Fruit fly (Drosophila melanogaster) whole organism, pupa: Measurements from ENCODE around the gene CG2617.

Experiments used
- CG10348 ChIP-seq: fragments of 200-800 bp; sonication (Bioruptor generic); IDR thresholded peaks from 2 replicates; pipeline ENCODE4 v1.3.6; 2022; ENCODE audit warnings: missing biosample characterization, missing genetic modification characterization
- CG12605 ChIP-seq: fragments of 200-800 bp; sonication (Bioruptor generic); IDR thresholded peaks from 2 replicates; pipeline ENCODE4 v1.3.6; 2022; ENCODE audit warnings: missing biosample characterization, missing genetic modification characterization
- CG15710 ChIP-seq: fragments of 200-800 bp; sonication (Bioruptor generic); optimal IDR thresholded peaks from 2 replicates; lab custom pipeline; 2018; ENCODE audit warnings: missing biosample characterization, mild to moderate bottlenecking, missing genetic modification characterization, moderate library complexity
- CG17806 ChIP-seq: fragments of 200-800 bp; sonication (Bioruptor generic); optimal IDR thresholded peaks from 2 replicates; lab custom pipeline; 2018; ENCODE audit warnings: missing biosample characterization, mild to moderate bottlenecking, missing genetic modification characterization, moderate library complexity
- CG32121 ChIP-seq: fragments of 200-800 bp; sonication (Bioruptor generic); IDR thresholded peaks from 2 replicates; pipeline ENCODE4 v1.3.6; 2022; ENCODE audit warnings: missing biosample characterization, missing genetic modification characterization
- CG4496 ChIP-seq: fragments of 200-800 bp; sonication (Bioruptor generic); IDR thresholded peaks from 3 replicates; pipeline ENCODE4 v1.3.6; 2022; ENCODE audit warnings: missing biosample characterization, missing genetic modification characterization
- CG8301 ChIP-seq: fragments of 200-800 bp; sonication (Bioruptor generic); optimal IDR thresholded peaks from 2 replicates; lab custom pipeline; 2018; ENCODE audit warnings: missing biosample characterization, mild to moderate bottlenecking, missing genetic modification characterization
- D1 ChIP-seq: fragments of 200-800 bp; sonication (Bioruptor generic); optimal IDR thresholded peaks from 2 replicates; lab custom pipeline; 2018; ENCODE audit warnings: missing biosample characterization, mild to moderate bottlenecking, missing genetic modification characterization, moderate library complexity
- Ets98B ChIP-seq: fragments of 200-800 bp; sonication (Bioruptor generic); IDR thresholded peaks from 2 replicates; pipeline ENCODE4 v1.3.6; 2022; ENCODE audit warnings: missing biosample characterization, missing genetic modification characterization
- gl ChIP-seq: fragments of 200-800 bp; sonication (Bioruptor generic); optimal IDR thresholded peaks from 2 replicates; lab custom pipeline; 2018; ENCODE audit warnings: missing biosample characterization, mild to moderate bottlenecking, missing genetic modification characterization

- TF ChIP-seq CG12605 (GFP tag; lab: Robert Waterston, UW), result no peak
- TF ChIP-seq CG32121 (GFP tag; lab: Robert Waterston, UW), result no peak
- no peak for TF ChIP-seq gl
- TF ChIP-seq CG17806 (tag; lab: Kevin White, UChicago), result no peak
- no peak for TF ChIP-seq Ets98B (GFP tag; lab: Robert Waterston, UW)
- no peak for TF ChIP-seq CG10348
- no peak for TF ChIP-seq D1 (tag; lab: Kevin White, UChicago)
- TF ChIP-seq CG15710, result no peak
- TF ChIP-seq CG4496 (GFP tag; lab: Robert Waterston, UW), result no peak
- TF ChIP-seq CG8301 (tag; lab: Kevin White, UChicago), result no peak
Measured at dm6 chr2L:20726451-20726850, 44.3 kb downstream of the CG2617 start, which contains the start of gene CG9316.
